Fruit fly (Drosophila melanogaster) whole organism, embryonic: ENCODE results near the gene CG31249.
A peak's percentile ranks its signal among the peaks of the same experiment; 100 is the strongest.

ENCODE experiments used
- Ada2b ChIP-seq: fragments of 200-800 bp; sonication (Bioruptor generic); IDR thresholded peaks from 2 replicates; pipeline ENCODE4 v1.3.6; 2022; ENCODE audit warnings: missing biosample characterization, missing genetic modification characterization
- Asciz ChIP-seq: fragments of 200-800 bp; sonication (Bioruptor generic); optimal IDR thresholded peaks from 2 replicates; lab custom pipeline; 2017; ENCODE audit warnings: missing biosample characterization, mild to moderate bottlenecking, missing genetic modification characterization, missing genetic modification reagents
- Atf3 ChIP-seq: fragments of 200-800 bp; sonication (Bioruptor generic); optimal IDR thresholded peaks from 3 replicates; lab custom pipeline; 2016; ENCODE audit warnings: missing biosample characterization, missing genetic modification characterization
- CG10209 ChIP-seq: fragments of 200-800 bp; sonication (Bioruptor generic); optimal IDR thresholded peaks from 3 replicates; lab custom pipeline; 2017; ENCODE audit warnings: missing biosample characterization, mild to moderate bottlenecking, missing genetic modification characterization, missing genetic modification reagents
- CG11247 ChIP-seq: fragments of 200-800 bp; sonication (Bioruptor generic); IDR thresholded peaks from 2 replicates; pipeline ENCODE4 v1.3.6; 2022; ENCODE audit warnings: missing biosample characterization, missing genetic modification characterization
- CG12071 ChIP-seq: fragments of 200-800 bp; sonication (Bioruptor generic); optimal IDR thresholded peaks from 3 replicates; lab custom pipeline; 2018; ENCODE audit warnings: missing biosample characterization, mild to moderate bottlenecking, missing genetic modification characterization
- CG1233 ChIP-seq: fragments of 200-800 bp; sonication (Bioruptor generic); optimal IDR thresholded peaks from 4 replicates; lab custom pipeline; 2018; ENCODE audit warnings: missing biosample characterization, mild to moderate bottlenecking, missing genetic modification characterization
- CG16815 ChIP-seq: fragments of 200-800 bp; sonication (Bioruptor generic); optimal IDR thresholded peaks from 3 replicates; lab custom pipeline; 2017; ENCODE audit warnings: missing biosample characterization, mild to moderate bottlenecking, missing genetic modification characterization
- CG1792 ChIP-seq: fragments of 200-800 bp; sonication (Bioruptor generic); optimal IDR thresholded peaks from 2 replicates; lab custom pipeline; 2016; ENCODE audit warnings: missing biosample characterization, missing genetic modification characterization
- CG2116 ChIP-seq: fragments of 200-800 bp; sonication (Bioruptor generic); optimal IDR thresholded peaks from 3 replicates; lab custom pipeline; 2018; ENCODE audit warnings: missing biosample characterization, mild to moderate bottlenecking, missing genetic modification characterization
- CG34224 ChIP-seq: fragments of 200-800 bp; sonication (Bioruptor generic); IDR thresholded peaks from 3 replicates; pipeline ENCODE4 v1.3.6; 2022; ENCODE audit warnings: missing biosample characterization, missing genetic modification characterization; ENCODE audit not compliant: partially characterized antibody
- CG3726 ChIP-seq: fragments of 200-800 bp; sonication (Bioruptor generic); IDR thresholded peaks from 3 replicates; pipeline ENCODE4, ENCODE4 v1.3.6; 2022; ENCODE audit warnings: missing biosample characterization, missing genetic modification characterization
- CG5245 ChIP-seq: fragments of 200-800 bp; sonication (Bioruptor generic); optimal IDR thresholded peaks from 3 replicates; lab custom pipeline; 2016; ENCODE audit warnings: missing biosample characterization, missing genetic modification characterization
- CG6813 ChIP-seq: fragments of 200-800 bp; sonication (Bioruptor generic); optimal IDR thresholded peaks from 2 replicates; lab custom pipeline; 2017; ENCODE audit warnings: missing biosample characterization, missing genetic modification characterization, mild to moderate bottlenecking, moderate library complexity, missing genetic modification reagents
- CG7271 ChIP-seq: fragments of 200-800 bp; sonication (Bioruptor generic); optimal IDR thresholded peaks from 2 replicates; lab custom pipeline; 2018; ENCODE audit warnings: missing biosample characterization, mild to moderate bottlenecking, missing genetic modification characterization, moderate library complexity
- CG7963 ChIP-seq: fragments of 200-800 bp; sonication (Bioruptor generic); IDR thresholded peaks from 3 replicates; pipeline ENCODE4 v1.3.6; 2022; ENCODE audit warnings: missing biosample characterization, missing genetic modification characterization; ENCODE audit not compliant: partially characterized antibody
- CG9727 ChIP-seq: fragments of 200-800 bp; sonication (Bioruptor generic); optimal IDR thresholded peaks from 3 replicates; lab custom pipeline; 2017; ENCODE audit warnings: missing biosample characterization, mild to moderate bottlenecking, missing genetic modification characterization
- CoRest ChIP-seq: fragments of 200-800 bp; sonication (Bioruptor generic); optimal IDR thresholded peaks from 3 replicates; lab custom pipeline; 2018; ENCODE audit warnings: missing biosample characterization, mild to moderate bottlenecking, missing genetic modification characterization, moderate library complexity
- D ChIP-seq, 2 experiments: fragments of 200-800 bp in 1 of 2; fragments of >200 bp in 1 of 2; sonication (Bioruptor generic) in 1 of 2; optimal IDR thresholded peaks; 2 replicates in 1 of 2; 3 replicates in 1 of 2; lab custom pipeline; 2017; ENCODE audit warnings: mild to moderate bottlenecking in 1 of 2, missing biosample characterization in 1 of 2, missing genetic modification characterization in 1 of 2, missing genetic modification reagents in 1 of 2
- D19A ChIP-seq: fragments of 200-800 bp; optimal IDR thresholded peaks from 3 replicates; lab custom pipeline; 2019; ENCODE audit warnings: missing biosample characterization, mild to moderate bottlenecking, missing genetic modification characterization, moderate library complexity
- Dek ChIP-seq: fragments of 200-800 bp; sonication (Bioruptor generic); optimal IDR thresholded peaks from 3 replicates; lab custom pipeline; 2019; ENCODE audit warnings: missing biosample characterization, mild to moderate bottlenecking, missing genetic modification characterization, moderate library complexity
- Dref ChIP-seq: fragments of 200-800 bp; sonication (Bioruptor generic); IDR thresholded peaks from 2 replicates; pipeline ENCODE4 v1.3.6; 2022; ENCODE audit warnings: missing biosample characterization, missing genetic modification characterization
- Ets65A ChIP-seq: fragments of 200-800 bp; sonication (Bioruptor generic); peaks from one replicate; lab custom pipeline; 2016; ENCODE audit warnings: missing biosample characterization, missing genetic modification characterization
- Fer2 ChIP-seq: fragments of 200-800 bp; sonication (Bioruptor generic); optimal IDR thresholded peaks from 2 replicates; lab custom pipeline; 2018; ENCODE audit warnings: missing biosample characterization, mild to moderate bottlenecking, missing genetic modification characterization, moderate library complexity
- HmgD ChIP-seq: fragments of 200-800 bp; sonication (Bioruptor generic); optimal IDR thresholded peaks from 3 replicates; lab custom pipeline; 2016; ENCODE audit warnings: missing biosample characterization, missing genetic modification characterization
- Jarid2 ChIP-seq: fragments of 200-800 bp; sonication (Bioruptor generic); optimal IDR thresholded peaks from 3 replicates; lab custom pipeline; 2017; ENCODE audit warnings: mild to moderate bottlenecking, missing biosample characterization, missing genetic modification reagents, missing genetic modification characterization
- Oli ChIP-seq: fragments of 200-800 bp; sonication (Bioruptor generic); optimal IDR thresholded peaks from 2 replicates; lab custom pipeline; 2018; ENCODE audit warnings: missing biosample characterization, mild to moderate bottlenecking, missing genetic modification characterization, moderate library complexity
- Opbp ChIP-seq: fragments of 200-800 bp; sonication (Bioruptor generic); IDR thresholded peaks from 3 replicates; pipeline ENCODE4 v1.3.6; 2022; ENCODE audit warnings: missing biosample characterization, missing genetic modification characterization; ENCODE audit not compliant: partially characterized antibody
- Sin3A ChIP-seq: fragments of >200 bp; optimal IDR thresholded peaks from 2 replicates; lab custom pipeline; 2018
- Ssrp ChIP-seq: fragments of 200-800 bp; sonication (Bioruptor generic); optimal IDR thresholded peaks from 2 replicates; lab custom pipeline; 2018; ENCODE audit warnings: missing biosample characterization, mild to moderate bottlenecking, missing genetic modification characterization, moderate library complexity
- bsh ChIP-seq, 2 experiments: fragments of 200-800 bp; sonication (Bioruptor generic); optimal IDR thresholded peaks; 2 replicates each; lab custom pipeline; 2017 to 2018; ENCODE audit warnings: mild to moderate bottlenecking in 2 of 2, missing biosample characterization in 2 of 2, missing genetic modification characterization in 2 of 2, moderate library complexity in 1 of 2
- dpn ChIP-seq, 2 experiments: fragments of 200-800 bp; sonication (Bioruptor generic); optimal IDR thresholded peaks; 3 replicates each; lab custom pipeline; 2016; ENCODE audit warnings: missing biosample characterization in 2 of 2, missing genetic modification characterization in 2 of 2
- en ChIP-seq: fragments of 200-800 bp; sonication (Bioruptor generic); optimal IDR thresholded peaks from 2 replicates; lab custom pipeline; 2016; ENCODE audit warnings: missing biosample characterization, missing genetic modification characterization
- eve ChIP-seq, 2 experiments: fragments of >200 bp; optimal IDR thresholded peaks; 2 replicates each; lab custom pipeline; 2017; ENCODE audit warnings: missing biosample characterization in 2 of 2, missing genetic modification characterization in 2 of 2
- fu2 ChIP-seq: fragments of 200-800 bp; sonication (Bioruptor generic); optimal IDR thresholded peaks from 2 replicates; lab custom pipeline; 2016; ENCODE audit warnings: missing biosample characterization, missing genetic modification characterization
- gfzf ChIP-seq: fragments of 200-800 bp; sonication (Bioruptor generic); optimal IDR thresholded peaks from 2 replicates; lab custom pipeline; 2016; ENCODE audit warnings: missing biosample characterization, mild to moderate bottlenecking, missing genetic modification characterization, moderate library complexity
- grn ChIP-seq: fragments of 200-800 bp; sonication (Bioruptor generic); optimal IDR thresholded peaks from 3 replicates; lab custom pipeline; 2017; ENCODE audit warnings: missing biosample characterization, missing genetic modification characterization
- gt ChIP-seq: fragments of 200-800 bp; sonication (Bioruptor generic); IDR thresholded peaks from 2 replicates; pipeline ENCODE4 v1.3.6; 2022; ENCODE audit warnings: missing biosample characterization, missing genetic modification characterization
- h ChIP-seq: fragments of >200 bp; optimal IDR thresholded peaks from 2 replicates; lab custom pipeline; 2017
- kah ChIP-seq: fragments of 200-800 bp; sonication (Bioruptor generic); optimal IDR thresholded peaks from 2 replicates; lab custom pipeline; 2018; ENCODE audit warnings: missing biosample characterization, mild to moderate bottlenecking, missing genetic modification characterization
- luna ChIP-seq: fragments of 200-800 bp; sonication (Bioruptor generic); optimal IDR thresholded peaks from 2 replicates; lab custom pipeline; 2016; ENCODE audit warnings: missing biosample characterization, missing genetic modification characterization
- nom ChIP-seq: fragments of 200-800 bp; sonication (Bioruptor generic); optimal IDR thresholded peaks from 2 replicates; lab custom pipeline; 2017; ENCODE audit warnings: missing biosample characterization, missing genetic modification characterization, mild to moderate bottlenecking, moderate library complexity, missing genetic modification reagents
- org-1 ChIP-seq: fragments of 200-800 bp; sonication (Bioruptor generic); optimal IDR thresholded peaks from 2 replicates; lab custom pipeline; 2017; ENCODE audit warnings: missing biosample characterization, missing genetic modification characterization
- otp ChIP-seq: fragments of 200-800 bp; sonication (Bioruptor generic); IDR thresholded peaks from 3 replicates; pipeline ENCODE4, ENCODE4 v1.3.6; 2022; ENCODE audit warnings: missing biosample characterization, missing genetic modification characterization
- p53 ChIP-seq: fragments of 200-800 bp; sonication (Bioruptor generic); optimal IDR thresholded peaks from 2 replicates; lab custom pipeline; 2016; ENCODE audit warnings: missing biosample characterization, missing genetic modification characterization
- sens ChIP-seq: fragments of 200-800 bp; sonication (Bioruptor generic); peaks from one replicate; lab custom pipeline; 2016; ENCODE audit warnings: missing biosample characterization, missing genetic modification characterization
- tna ChIP-seq: fragments of 200-800 bp; sonication (Bioruptor generic); IDR thresholded peaks from 2 replicates; pipeline ENCODE4 v1.3.6; 2022; ENCODE audit warnings: missing biosample characterization, missing genetic modification characterization; ENCODE audit not compliant: partially characterized antibody
- zfh1 ChIP-seq: fragments of 200-800 bp; sonication (Bioruptor generic); IDR thresholded peaks from 3 replicates; pipeline ENCODE4 v1.3.6; 2022; ENCODE audit warnings: missing biosample characterization, missing genetic modification characterization
- zfh2 ChIP-seq: fragments of 200-800 bp; sonication (Bioruptor generic); optimal IDR thresholded peaks from 2 replicates; lab custom pipeline; 2016; ENCODE audit warnings: missing biosample characterization, missing genetic modification characterization

The CG31249 gene

dm6 chr3R:17682244-17682773 is 4.6 kb downstream of the CG31249 start, which contains the start of the genes alt and CG7655 (continued):
- TF ChIP-seq CG7271 (tag; lab: Kevin White, UChicago) (no peak), D19A (tag; lab: Kevin White, UChicago) (no peak), p53 (peak; percentile 74), Dref (GFP tag; lab: Robert Waterston, UW) (no peak), dpn (GFP tag; optimal IDR thresholded peaks at IDR 0.05; lab: Kevin White, UChicago) (peak; percentile 11 to 17), gfzf (GFP tag; lab: Kevin White, UChicago) (peak; percentile 100), CG11247 (GFP tag; lab: Robert Waterston, UW) (no peak), CG6813 (no peak), eve (GFP tag; optimal IDR thresholded peaks at IDR 0.05; lab: Kevin White, UChicago) (no peak), tna (no peak), en (GFP tag; lab: Kevin White, UChicago) (no peak), CG2116 (GFP tag; lab: Kevin White, UChicago) (peak; percentile 66), kah (GFP tag; lab: Kevin White, UChicago) (no peak), CG1233 (GFP tag; lab: Kevin White, UChicago) (no peak), CG7963 (GFP tag; lab: Robert Waterston, UW) (no peak), h (lab: Kevin White, UChicago) (no peak), otp (GFP tag; lab: Robert Waterston, UW) (no peak), Ets65A (GFP tag; lab: Kevin White, UChicago) (peak; percentile 75), D (optimal IDR thresholded peaks at IDR 0.05; lab: Kevin White, UChicago) (peak; percentile 6), D (GFP tag; optimal IDR thresholded peaks at IDR 0.05; lab: Kevin White, UChicago) (no peak), CG3726 (GFP tag; lab: Robert Waterston, UW) (no peak), Opbp (GFP tag; lab: Robert Waterston, UW) (no peak), Sin3A (peak; percentile 84), gt (no peak), zfh2 (GFP tag; lab: Kevin White, UChicago) (peak; percentile 5), HmgD (GFP tag; lab: Kevin White, UChicago) (peak; percentile 84), CG1792 (GFP tag; lab: Kevin White, UChicago) (peak; percentile 15), CG5245 (GFP tag; lab: Kevin White, UChicago) (no peak), luna (GFP tag; lab: Kevin White, UChicago) (peak; percentile 53), sens (GFP tag; lab: Kevin White, UChicago) (peak; percentile 75), CG12071 (no peak), Dek (peak; percentile 54), CoRest (tag; lab: Kevin White, UChicago) (peak; percentile 34), CG10209 (GFP tag; lab: Kevin White, UChicago) (no peak)
- TF ChIP-seq, all 482 proteins: peak for 110

DNA sequence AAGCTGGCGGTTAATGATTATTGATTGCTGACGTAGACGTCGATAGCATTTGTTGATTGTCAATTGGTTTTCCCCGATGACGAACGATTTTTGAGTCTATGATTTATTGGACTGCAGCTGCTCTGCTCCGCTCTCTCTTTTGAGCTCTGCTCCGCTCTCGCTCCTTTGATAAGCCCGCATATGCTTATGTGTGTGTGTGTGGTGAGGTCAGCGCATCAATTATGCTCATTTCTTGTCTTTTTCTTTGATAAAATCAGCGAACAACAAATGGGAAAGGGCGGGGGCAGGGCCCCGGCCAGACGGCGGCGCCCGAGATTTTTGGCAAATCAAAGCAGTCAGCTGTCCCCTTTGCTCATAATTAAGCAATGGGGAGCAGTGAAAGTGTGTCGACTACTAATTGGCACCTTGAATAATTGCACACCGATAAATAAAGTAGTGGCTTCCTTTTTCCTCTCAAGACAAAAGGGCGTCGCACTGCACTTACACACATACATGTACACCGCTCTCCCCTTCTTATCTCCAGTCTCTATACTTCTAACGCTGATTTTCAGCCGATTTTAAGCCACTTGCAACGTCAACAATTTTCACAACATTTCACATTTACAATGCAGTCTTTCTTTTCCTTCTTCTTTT is 5.1 kb downstream of the CG31249 start:
- no peak for TF ChIP-seq CG9727 (GFP tag; lab: Kevin White, UChicago)
- no peak for TF ChIP-seq zfh1 (GFP tag; lab: Robert Waterston, UW)
- no peak for TF ChIP-seq Atf3 (GFP tag; lab: Kevin White, UChicago)
- no peak for TF ChIP-seq CG34224 (GFP tag; lab: Robert Waterston, UW)
- no peak for TF ChIP-seq Jarid2 (GFP tag; lab: Kevin White, UChicago)
- TF ChIP-seq CG16815 = no peak
- no peak for TF ChIP-seq fu2 (GFP tag; lab: Kevin White, UChicago)
- no peak for TF ChIP-seq org-1 (GFP tag; lab: Kevin White, UChicago)
- peak; percentile 8 for TF ChIP-seq Ssrp (tag; lab: Kevin White, UChicago)
- no peak for TF ChIP-seq Fer2
- TF ChIP-seq grn (GFP tag; lab: Kevin White, UChicago) = peak; percentile 36
- TF ChIP-seq Asciz (GFP tag; lab: Kevin White, UChicago) = no peak
- no peak for TF ChIP-seq dpn (GFP tag; optimal IDR thresholded peaks at IDR 0.05; lab: Kevin White, UChicago)
- no peak for TF ChIP-seq bsh (GFP tag; optimal IDR thresholded peaks at IDR 0.05; lab: Kevin White, UChicago)
- no peak for TF ChIP-seq luna (GFP tag; lab: Kevin White, UChicago)
- no peak for TF ChIP-seq CG7963 (GFP tag; lab: Robert Waterston, UW)
- no peak for TF ChIP-seq nom
- TF ChIP-seq Oli = no peak
- no peak for TF ChIP-seq Ada2b (GFP tag; lab: Robert Waterston, UW)
